Worm (Caenorhabditis elegans): ENCODE results near the gene srz-105.

Gene srz-105

DNA sequence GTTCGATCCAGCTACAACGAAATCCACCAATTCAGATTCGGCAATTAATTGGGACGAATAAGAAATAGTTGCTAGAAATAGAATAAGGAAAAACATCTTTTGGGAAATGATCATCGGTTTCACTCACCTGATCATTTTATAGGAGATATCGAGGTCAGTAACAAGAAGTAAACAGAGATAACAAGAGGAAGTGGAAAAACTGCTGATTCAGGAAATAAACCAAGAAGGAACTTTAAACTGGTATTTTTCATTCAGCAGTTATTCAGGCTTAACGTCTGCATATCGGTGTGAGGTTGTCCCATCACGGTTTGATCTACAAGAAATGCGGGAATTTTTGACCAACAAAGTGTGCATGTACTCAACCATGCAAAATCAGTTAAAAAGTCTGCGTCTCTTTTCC lies 3.8 kb downstream of the srz-105 start, which contains the start of gene K03D3.2:
K03D3.2 (minus strand) TSS at position 101 of the 400 bp plus-strand sequence.
- TF ChIP-seq nhr-28 (tag; optimal IDR thresholded peaks at IDR 0.05) = no peak
- TF ChIP-seq lin-39 (tag; optimal IDR thresholded peaks at IDR 0.05) = no peak
- no peak for TF ChIP-seq skn-1 (tag; optimal IDR thresholded peaks at IDR 0.05)
- no peak for TF ChIP-seq unc-130 (tag; optimal IDR thresholded peaks at IDR 0.05)
- TF ChIP-seq mep-1 (tag; optimal IDR thresholded peaks at IDR 0.05) = no peak
- TF ChIP-seq C16A3.4 (tag; optimal IDR thresholded peaks at IDR 0.05) = no peak
- TF ChIP-seq egl-27 (tag; optimal IDR thresholded peaks at IDR 0.05) = no peak
- no peak for TF ChIP-seq dsc-1 (tag; optimal IDR thresholded peaks at IDR 0.05)
- no peak for TF ChIP-seq ceh-88 (GFP tag; IDR thresholded peaks at IDR 0.05)
- no peak for TF ChIP-seq efl-1 (optimal IDR thresholded peaks at IDR 0.05)
- TF ChIP-seq efl-1 (GFP tag; optimal IDR thresholded peaks at IDR 0.05 in 1 of 2) = no peak
- TF ChIP-seq ceh-63 (GFP tag; optimal IDR thresholded peaks at IDR 0.05) = no peak
- TF ChIP-seq egl-13 (tag; optimal IDR thresholded peaks at IDR 0.05) = no peak
- TF ChIP-seq unc-86 (tag; optimal IDR thresholded peaks at IDR 0.05) = no peak
- no peak for TF ChIP-seq alr-1 (tag; optimal IDR thresholded peaks at IDR 0.05; ENCODE audit: borderline replicate concordance)
- no peak for TF ChIP-seq elt-2 (tag; optimal IDR thresholded peaks at IDR 0.05)
- TF ChIP-seq ceh-8 (GFP tag; optimal IDR thresholded peaks at IDR 0.05) = no peak
- no peak for TF ChIP-seq aly-2 (tag; optimal IDR thresholded peaks at IDR 0.05)

DNA sequence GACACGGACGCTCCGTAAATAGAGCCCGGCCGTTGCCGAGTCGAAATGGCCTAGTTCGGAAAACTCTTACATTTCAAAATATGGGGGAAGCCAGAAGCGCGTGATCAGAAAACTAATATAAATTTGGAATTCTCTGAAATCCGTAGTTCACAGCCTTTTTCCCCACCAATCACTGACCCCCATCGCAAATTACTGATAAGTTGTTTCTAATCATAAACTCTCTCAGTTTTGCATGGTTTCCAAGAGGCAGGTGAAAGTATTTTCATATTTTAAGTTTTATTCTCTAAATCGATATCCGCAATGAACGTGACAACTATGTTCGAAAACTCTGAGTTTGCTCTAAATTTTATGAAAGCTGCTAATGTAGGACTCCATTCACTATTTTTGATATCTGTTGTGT lies 4.5 kb downstream of the srz-105 start, which contains the start of gene srz-74:
srz-74 (plus strand) TSS at position 301 of the 400 bp plus-strand sequence.
- TF ChIP-seq mdl-1 (tag; optimal IDR thresholded peaks at IDR 0.05) = no peak
- no peak for TF ChIP-seq ceh-90 (tag; optimal IDR thresholded peaks at IDR 0.05)
- TF ChIP-seq efl-1 (optimal IDR thresholded peaks at IDR 0.05) = no peak
- no peak for TF ChIP-seq efl-1 (GFP tag; optimal IDR thresholded peaks at IDR 0.05 in 1 of 2)
- TF ChIP-seq pqm-1 (tag; optimal IDR thresholded peaks at IDR 0.05) = no peak
- TF ChIP-seq nhr-12 (tag; optimal IDR thresholded peaks at IDR 0.05) = no peak
- TF ChIP-seq nhr-11 (tag; optimal IDR thresholded peaks at IDR 0.05) = no peak
- no peak for TF ChIP-seq unc-130 (tag; optimal IDR thresholded peaks at IDR 0.05)
- TF ChIP-seq ceh-82 (tag; optimal IDR thresholded peaks at IDR 0.05) = no peak
- TF ChIP-seq blmp-1 (tag; optimal IDR thresholded peaks at IDR 0.05) = no peak
- TF ChIP-seq fkh-10 (GFP tag; optimal IDR thresholded peaks at IDR 0.05) = no peak
- no peak for TF ChIP-seq dpl-1 (GFP tag; optimal IDR thresholded peaks at IDR 0.05)
- TF ChIP-seq ces-1 (GFP tag; optimal IDR thresholded peaks at IDR 0.05) = no peak
- no peak for TF ChIP-seq ztf-11 (tag; optimal IDR thresholded peaks at IDR 0.05)
- TF ChIP-seq mab-9 (GFP tag; IDR thresholded peaks at IDR 0.05) = no peak
- TF ChIP-seq elt-3 (tag; optimal IDR thresholded peaks at IDR 0.05) = no peak
- TF ChIP-seq grh-1 (GFP tag; IDR thresholded peaks at IDR 0.05) = no peak
- no peak for TF ChIP-seq lin-13 (GFP tag; optimal IDR thresholded peaks at IDR 0.05)
- TF ChIP-seq ztf-4 (tag; optimal IDR thresholded peaks at IDR 0.05) = no peak

DNA sequence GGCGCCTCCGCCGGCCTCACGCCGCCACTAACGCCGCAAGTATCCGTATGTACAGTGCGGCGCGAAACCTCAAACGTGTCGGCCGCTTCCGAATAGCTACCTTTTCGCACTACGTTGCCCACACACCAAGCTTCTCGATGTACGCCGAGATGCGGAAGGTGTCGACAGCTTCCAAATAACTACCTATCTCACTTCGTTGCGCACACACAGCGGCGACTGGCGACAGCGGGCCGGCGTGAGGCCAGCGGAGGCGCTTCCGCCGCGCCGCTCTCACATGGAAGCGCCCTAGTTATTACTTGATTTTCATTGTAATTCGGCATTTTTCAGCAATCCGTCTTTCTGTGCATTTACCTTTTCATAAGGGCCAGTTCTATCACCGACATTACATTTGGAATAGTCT lies 5.8 kb downstream of the srz-105 start:
- TF ChIP-seq nhr-77 (tag; optimal IDR thresholded peaks at IDR 0.05) (no peak), isw-1 (GFP tag; IDR thresholded peaks at IDR 0.05) (no peak), lin-14 (GFP tag; optimal IDR thresholded peaks at IDR 0.05) (no peak), nhr-47 (tag; optimal IDR thresholded peaks at IDR 0.05) (no peak), nhr-71 (tag; optimal IDR thresholded peaks at IDR 0.05) (no peak), hlh-4 (tag; optimal IDR thresholded peaks at IDR 0.05) (no peak), C16A3.4 (tag; optimal IDR thresholded peaks at IDR 0.05) (no peak), mep-1 (tag; optimal IDR thresholded peaks at IDR 0.05) (no peak), efl-1 (optimal IDR thresholded peaks at IDR 0.05) (no peak), efl-1 (GFP tag; optimal IDR thresholded peaks at IDR 0.05 in 1 of 2) (no peak)

All from whole organism, L1 larva.